Fruit fly (Drosophila melanogaster) whole organism, embryonic: Measurements from ENCODE around the gene CG14340.

Source experiments
- CG10366 ChIP-seq: fragments of 200-800 bp; sonication (Bioruptor generic); IDR thresholded peaks from 2 replicates; pipeline ENCODE4 v1.3.6; 2022; ENCODE audit warnings: missing biosample characterization, missing genetic modification characterization
- CG11085 ChIP-seq: fragments of 200-800 bp; sonication (Bioruptor generic); IDR thresholded peaks from 2 replicates; pipeline ENCODE4 v1.3.6; 2022; ENCODE audit warnings: missing biosample characterization, missing genetic modification characterization
- CG11695 ChIP-seq: fragments of 200-800 bp; sonication (Bioruptor generic); IDR thresholded peaks from 3 replicates; pipeline ENCODE4 v1.3.6; 2022; ENCODE audit warnings: missing biosample characterization, missing genetic modification characterization
- CG12942 ChIP-seq: fragments of 200-800 bp; sonication (Bioruptor generic); optimal IDR thresholded peaks from 3 replicates; lab custom pipeline; 2016; ENCODE audit warnings: missing biosample characterization, missing genetic modification characterization
- CG13424 ChIP-seq: fragments of 200-800 bp; sonication (Bioruptor generic); optimal IDR thresholded peaks from 2 replicates; lab custom pipeline; 2019; ENCODE audit warnings: missing biosample characterization, mild to moderate bottlenecking, missing genetic modification characterization, moderate library complexity
- CG14014 ChIP-seq: fragments of 200-800 bp; sonication (Bioruptor generic); IDR thresholded peaks from 2 replicates; pipeline ENCODE4 v1.3.6; 2022; ENCODE audit warnings: missing biosample characterization, missing genetic modification characterization
- CG14441 ChIP-seq: fragments of 200-800 bp; sonication (Bioruptor generic); IDR thresholded peaks from 2 replicates; pipeline ENCODE4 v1.3.6; 2022; ENCODE audit warnings: missing biosample characterization, missing genetic modification characterization
- CG14965 ChIP-seq: fragments of 200-800 bp; sonication (Bioruptor generic); optimal IDR thresholded peaks from 2 replicates; lab custom pipeline; 2016; ENCODE audit warnings: missing biosample characterization, missing genetic modification characterization, borderline replicate concordance
- CG15514 ChIP-seq: fragments of 200-800 bp; sonication (Bioruptor generic); optimal IDR thresholded peaks from 3 replicates; lab custom pipeline; 2017; ENCODE audit warnings: missing biosample characterization, missing genetic modification characterization, mild to moderate bottlenecking, moderate library complexity, missing genetic modification reagents
- CG17385 ChIP-seq: fragments of 200-800 bp; sonication (Bioruptor generic); optimal IDR thresholded peaks from 3 replicates; lab custom pipeline; 2018; ENCODE audit warnings: missing biosample characterization, mild to moderate bottlenecking, missing genetic modification characterization
- CG18262 ChIP-seq: fragments of 200-800 bp; optimal IDR thresholded peaks from 3 replicates; lab custom pipeline; 2019; ENCODE audit warnings: missing biosample characterization, mild to moderate bottlenecking, missing genetic modification characterization, moderate library complexity
- CG2129 ChIP-seq: fragments of 200-800 bp; sonication (Bioruptor generic); IDR thresholded peaks from 2 replicates; pipeline ENCODE4 v1.3.6; 2022; ENCODE audit warnings: missing biosample characterization, missing genetic modification characterization; ENCODE audit not compliant: partially characterized antibody
- CG3065 ChIP-seq: fragments of 200-800 bp; sonication (Bioruptor generic); optimal IDR thresholded peaks from 2 replicates; lab custom pipeline; 2016; ENCODE audit warnings: missing biosample characterization, missing genetic modification characterization
- CG31388 ChIP-seq: fragments of 200-800 bp; sonication (Bioruptor generic); optimal IDR thresholded peaks from 2 replicates; lab custom pipeline; 2016; ENCODE audit warnings: missing biosample characterization, missing genetic modification characterization
- CG33557 ChIP-seq: fragments of 200-800 bp; sonication (Bioruptor generic); optimal IDR thresholded peaks from 2 replicates; lab custom pipeline; 2019; ENCODE audit warnings: missing biosample characterization, mild to moderate bottlenecking, missing genetic modification characterization, moderate library complexity
- CG6854 ChIP-seq: fragments of 200-800 bp; sonication (Bioruptor generic); optimal IDR thresholded peaks from 3 replicates; lab custom pipeline; 2017; ENCODE audit warnings: missing biosample characterization, mild to moderate bottlenecking, missing genetic modification characterization
- CG8944 ChIP-seq: fragments of 200-800 bp; sonication (Bioruptor generic); optimal IDR thresholded peaks from 3 replicates; lab custom pipeline; 2016; ENCODE audit warnings: missing biosample characterization, missing genetic modification characterization
- CTCF ChIP-seq: fragments of 200-800 bp; sonication (Bioruptor generic); optimal IDR thresholded peaks from 2 replicates; lab custom pipeline; 2017; ENCODE audit warnings: missing biosample characterization, mild to moderate bottlenecking, missing genetic modification characterization, moderate library complexity
- Dll ChIP-seq: fragments of 200-800 bp; sonication (Bioruptor generic); IDR thresholded peaks from 4 replicates; pipeline ENCODE4 v1.3.6; 2022; ENCODE audit warnings: missing biosample characterization, missing genetic modification characterization; ENCODE audit not compliant: partially characterized antibody
- Hr78 ChIP-seq, 2 experiments: fragments of 200-800 bp in 1 of 2; fragments of >200 bp in 1 of 2; sonication (Bioruptor generic) in 1 of 2; optimal IDR thresholded peaks; 2 replicates each; lab custom pipeline; 2017 to 2019; ENCODE audit warnings: missing biosample characterization in 2 of 2, missing genetic modification characterization in 2 of 2, mild to moderate bottlenecking in 1 of 2, moderate library complexity in 1 of 2
- MBD-R2 ChIP-seq: fragments of 200-800 bp; sonication (Bioruptor generic); IDR thresholded peaks from 2 replicates; pipeline ENCODE4 v1.3.6; 2022; ENCODE audit warnings: missing biosample characterization, missing genetic modification characterization
- NC2β ChIP-seq: fragments of 200-800 bp; sonication (Bioruptor generic); optimal IDR thresholded peaks from 2 replicates; lab custom pipeline; 2016; ENCODE audit warnings: missing biosample characterization, missing genetic modification characterization
- Nf-YC ChIP-seq: fragments of 200-800 bp; optimal IDR thresholded peaks from 3 replicates; lab custom pipeline; 2019; ENCODE audit warnings: missing biosample characterization, mild to moderate bottlenecking, missing genetic modification characterization, moderate library complexity
- Side ChIP-seq: fragments of 200-800 bp; sonication (Bioruptor generic); optimal IDR thresholded peaks from 2 replicates; lab custom pipeline; 2016; ENCODE audit warnings: missing biosample characterization, missing genetic modification characterization
- Stat92E ChIP-seq, 3 experiments: fragments of >200 bp in 2 of 3; fragments of 200-800 bp in 1 of 3; sonication (Bioruptor generic) in 1 of 3; optimal IDR thresholded peaks; 2 replicates each; lab custom pipeline; 2017 to 2019; ENCODE audit warnings: missing biosample characterization in 3 of 3, missing genetic modification characterization in 3 of 3, mild to moderate bottlenecking in 1 of 3, moderate library complexity in 1 of 3
- Xrp1 ChIP-seq: fragments of 200-800 bp; sonication (Bioruptor generic); IDR thresholded peaks from 2 replicates; pipeline ENCODE4 v1.3.6; 2022; ENCODE audit warnings: missing biosample characterization, missing genetic modification characterization
- ash1 ChIP-seq: fragments of 200-800 bp; sonication (Bioruptor generic); optimal IDR thresholded peaks from 2 replicates; lab custom pipeline; 2018; ENCODE audit warnings: missing biosample characterization, mild to moderate bottlenecking, missing genetic modification characterization
- az2 ChIP-seq: fragments of 200-800 bp; sonication (Bioruptor generic); optimal IDR thresholded peaks from 3 replicates; lab custom pipeline; 2016; ENCODE audit warnings: missing biosample characterization, missing genetic modification characterization
- crc ChIP-seq: fragments of 200-800 bp; sonication (Bioruptor generic); optimal IDR thresholded peaks from 2 replicates; lab custom pipeline; 2016; ENCODE audit warnings: missing biosample characterization, missing genetic modification characterization
- croc ChIP-seq: fragments of 200-800 bp; sonication (Bioruptor generic); conservative IDR thresholded peaks from 3 replicates; pipeline ENCODE4 v1.3.6; 2022; ENCODE audit warnings: missing biosample characterization, missing genetic modification characterization
- da ChIP-seq: fragments of 200-800 bp; sonication (Bioruptor generic); optimal IDR thresholded peaks from 2 replicates; lab custom pipeline; 2016; ENCODE audit warnings: missing biosample characterization, missing genetic modification characterization
- danr ChIP-seq: fragments of 200-800 bp; sonication (Bioruptor generic); IDR thresholded peaks from 2 replicates; pipeline ENCODE4 v1.3.6; 2022; ENCODE audit warnings: missing biosample characterization, missing genetic modification characterization
- dati ChIP-seq: fragments of 200-800 bp; sonication (Bioruptor generic); IDR thresholded peaks from 2 replicates; pipeline ENCODE4 v1.3.6; 2022; ENCODE audit warnings: missing biosample characterization, missing genetic modification characterization
- emc ChIP-seq: fragments of 200-800 bp; sonication (Bioruptor generic); optimal IDR thresholded peaks from 2 replicates; lab custom pipeline; 2016; ENCODE audit warnings: missing biosample characterization, missing genetic modification characterization
- fd3F ChIP-seq: fragments of 200-800 bp; sonication (Bioruptor generic); optimal IDR thresholded peaks from 2 replicates; lab custom pipeline; 2018; ENCODE audit warnings: missing biosample characterization, mild to moderate bottlenecking, missing genetic modification characterization, moderate library complexity
- gsb ChIP-seq: fragments of 200-800 bp; sonication (Bioruptor generic); IDR thresholded peaks from 2 replicates; pipeline ENCODE4 v1.3.6; 2022; ENCODE audit warnings: missing biosample characterization, missing genetic modification characterization
- hb ChIP-seq: fragments of 200-800 bp; sonication (Bioruptor generic); IDR thresholded peaks from 3 replicates; pipeline ENCODE4 v1.3.6; 2022; ENCODE audit warnings: missing biosample characterization, missing genetic modification characterization; ENCODE audit not compliant: partially characterized antibody
- lmd ChIP-seq: fragments of 200-800 bp; sonication (Bioruptor generic); IDR thresholded peaks from 2 replicates; pipeline ENCODE4 v1.3.6; 2022; ENCODE audit warnings: missing biosample characterization, missing genetic modification characterization
- nerfin-1 ChIP-seq: fragments of 200-800 bp; sonication (Bioruptor generic); optimal IDR thresholded peaks from 3 replicates; lab custom pipeline; 2019; ENCODE audit warnings: missing biosample characterization, mild to moderate bottlenecking, missing genetic modification characterization, moderate library complexity
- nom ChIP-seq: fragments of 200-800 bp; sonication (Bioruptor generic); optimal IDR thresholded peaks from 2 replicates; lab custom pipeline; 2017; ENCODE audit warnings: missing biosample characterization, missing genetic modification characterization, mild to moderate bottlenecking, moderate library complexity, missing genetic modification reagents
- org-1 ChIP-seq: fragments of 200-800 bp; sonication (Bioruptor generic); optimal IDR thresholded peaks from 2 replicates; lab custom pipeline; 2017; ENCODE audit warnings: missing biosample characterization, missing genetic modification characterization
- pfk ChIP-seq: fragments of 200-800 bp; sonication (Bioruptor generic); optimal IDR thresholded peaks from 2 replicates; lab custom pipeline; 2018; ENCODE audit warnings: missing biosample characterization, mild to moderate bottlenecking, missing genetic modification characterization, moderate library complexity
- pros ChIP-seq: fragments of 200-800 bp; sonication (Bioruptor generic); optimal IDR thresholded peaks from 3 replicates; lab custom pipeline; 2019; ENCODE audit warnings: missing biosample characterization, mild to moderate bottlenecking, missing genetic modification characterization, moderate library complexity
- sd ChIP-seq: fragments of 200-800 bp; sonication (Bioruptor generic); optimal IDR thresholded peaks from 3 replicates; lab custom pipeline; 2018; ENCODE audit warnings: missing biosample characterization, mild to moderate bottlenecking, missing genetic modification characterization, moderate library complexity
- sens ChIP-seq: fragments of 200-800 bp; sonication (Bioruptor generic); peaks from one replicate; lab custom pipeline; 2016; ENCODE audit warnings: missing biosample characterization, missing genetic modification characterization
- sima ChIP-seq: fragments of 200-800 bp; sonication (Bioruptor generic); optimal IDR thresholded peaks from 2 replicates; lab custom pipeline; 2016; ENCODE audit warnings: missing biosample characterization, missing genetic modification characterization
- sisA ChIP-seq: fragments of 200-800 bp; sonication (Bioruptor generic); IDR thresholded peaks from 2 replicates; pipeline ENCODE4 v1.3.6; 2022; ENCODE audit warnings: missing biosample characterization, missing genetic modification characterization
- sr ChIP-seq: fragments of 200-800 bp; sonication (Bioruptor generic); IDR thresholded peaks from 3 replicates; pipeline ENCODE4 v1.3.6; 2022; ENCODE audit warnings: missing biosample characterization, missing genetic modification characterization
- vvl ChIP-seq: fragments of 200-800 bp; sonication (Bioruptor generic); IDR thresholded peaks from 2 replicates; pipeline ENCODE4 v1.3.6; 2022; ENCODE audit warnings: missing biosample characterization, missing genetic modification characterization

CG14340 gene

dm6 chr2L:1118880-1119809 is 6.4 kb downstream of the CG14340 start:
- TF ChIP-seq MBD-R2 (GFP tag; lab: Robert Waterston, UW) = peak; percentile 44; the same call in 1 of the 2 replicates
- peak; percentile 62 for TF ChIP-seq az2 (GFP tag; lab: Kevin White, UChicago)
- TF ChIP-seq Hr78 (GFP tag; optimal IDR thresholded peaks at IDR 0.05; lab: Kevin White, UChicago) = peak in 1 of 2 experiments; percentile 54
- no peak for TF ChIP-seq pros
- no peak for TF ChIP-seq hb (GFP tag; lab: Robert Waterston, UW)
- TF ChIP-seq CTCF = no peak
- TF ChIP-seq CG33557 (GFP tag; lab: Kevin White, UChicago) = no peak
- peak; percentile 87 for TF ChIP-seq CG14014
- TF ChIP-seq Side (GFP tag; lab: Kevin White, UChicago) = no peak
- no peak for TF ChIP-seq NC2β (GFP tag; lab: Kevin White, UChicago)
- TF ChIP-seq dati (GFP tag; lab: Robert Waterston, UW) = peak; percentile 28; the same call in 1 of the 2 replicates
- TF ChIP-seq CG17385 = peak; percentile 54
- TF ChIP-seq Stat92E (GFP tag; optimal IDR thresholded peaks at IDR 0.05; lab: Kevin White, UChicago) = no peak
- TF ChIP-seq croc (GFP tag; lab: Robert Waterston, UW) = peak; percentile 37; the same call in 1 of the 3 replicates
- TF ChIP-seq nom (GFP tag; lab: Kevin White, UChicago) = peak; percentile 26
- TF ChIP-seq CG14441 (GFP tag; lab: Robert Waterston, UW) = peak; percentile 84
- peak; percentile 68 for TF ChIP-seq CG6854 (GFP tag; lab: Kevin White, UChicago)
- peak; percentile 70 for TF ChIP-seq CG12942
- peak; percentile 16 for TF ChIP-seq da (GFP tag; lab: Kevin White, UChicago)
- TF ChIP-seq crc (GFP tag; lab: Kevin White, UChicago) = no peak
- TF ChIP-seq pfk (GFP tag; lab: Kevin White, UChicago) = no peak
- TF ChIP-seq sens (GFP tag; lab: Kevin White, UChicago) = peak; percentile 93
- peak; percentile 82 for TF ChIP-seq lmd (GFP tag; lab: Robert Waterston, UW)
- peak; percentile 77; the same call in 2 of the 3 replicates for TF ChIP-seq CG11695
- TF ChIP-seq CG14965 (GFP tag; lab: Kevin White, UChicago) = no peak
- peak; percentile 69 for TF ChIP-seq sisA
- TF ChIP-seq CG13424 (tag; lab: Kevin White, UChicago) = peak; percentile 59
- peak; percentile 57 for TF ChIP-seq CG8944 (GFP tag; lab: Kevin White, UChicago)
- TF ChIP-seq CG31388 (GFP tag; lab: Kevin White, UChicago) = no peak
- peak; percentile 65; the same call in 1 of the 2 replicates for TF ChIP-seq danr (GFP tag; lab: Robert Waterston, UW)
- peak; percentile 60 for TF ChIP-seq fd3F
- TF ChIP-seq emc (GFP tag; lab: Kevin White, UChicago) = no peak
- TF ChIP-seq org-1 (GFP tag; lab: Kevin White, UChicago) = peak; percentile 78
- peak; percentile 55 for TF ChIP-seq CG15514
- TF ChIP-seq sr = peak; percentile 48; the same call in 1 of the 3 replicates
- peak; percentile 83 for TF ChIP-seq vvl (GFP tag; lab: Robert Waterston, UW)
- peak; percentile 75 for TF ChIP-seq Xrp1 (GFP tag; lab: Robert Waterston, UW)
- no peak for TF ChIP-seq CG2129 (GFP tag; lab: Robert Waterston, UW)
- TF ChIP-seq ash1 = no peak
- peak; percentile 55; the same call in 1 of the 2 replicates for TF ChIP-seq gsb (GFP tag; lab: Robert Waterston, UW)
- TF ChIP-seq CG3065 = no peak
- TF ChIP-seq Dll (GFP tag; lab: Robert Waterston, UW) = no peak
- TF ChIP-seq CG10366 = peak; percentile 76
- TF ChIP-seq sd = peak; percentile 49
- TF ChIP-seq Nf-YC (tag; lab: Kevin White, UChicago) = peak; percentile 6
- TF ChIP-seq sima (GFP tag; lab: Kevin White, UChicago) = no peak
- TF ChIP-seq nerfin-1 (tag; lab: Kevin White, UChicago) = no peak
- peak; percentile 67 for TF ChIP-seq CG11085 (GFP tag; lab: Robert Waterston, UW)
- TF ChIP-seq CG18262 (tag; lab: Kevin White, UChicago) = peak; percentile 50
